Fruit fly (Drosophila melanogaster): Measurements from ENCODE around the gene REPTOR.

The REPTOR gene

dm6 chr3R:24527845-24528244, 54.8 kb downstream of the REPTOR start, which contains the start of gene CG6607:
CG6607 (plus strand) TSS chr3R:24528047.
- no peak for TF ChIP-seq CG1647 (GFP tag; optimal IDR thresholded peaks at IDR 0.05)
- TF ChIP-seq phol (tag; optimal IDR thresholded peaks at IDR 0.05): no peak
- no peak for TF ChIP-seq inv (GFP tag; IDR thresholded peaks at IDR 0.05; ENCODE audit: partially characterized antibody)
- TF ChIP-seq CG13287 (GFP tag; IDR thresholded peaks at IDR 0.05; ENCODE audit: partially characterized antibody): peak; percentile 77
- no peak for TF ChIP-seq hth (optimal IDR thresholded peaks at IDR 0.05)
- no peak for TF ChIP-seq onecut (GFP tag; IDR thresholded peaks at IDR 0.05)
- TF ChIP-seq so (GFP tag; IDR thresholded peaks at IDR 0.05): no peak
- no peak for TF ChIP-seq Six4 (GFP tag; optimal IDR thresholded peaks at IDR 0.05)
- no peak for TF ChIP-seq HHEX (GFP tag; optimal IDR thresholded peaks at IDR 0.05)
- no peak for TF ChIP-seq aop (GFP tag; IDR thresholded peaks at IDR 0.05)
- peak; percentile 100 for TF ChIP-seq stwl (tag; optimal IDR thresholded peaks at IDR 0.05)
- no peak for TF ChIP-seq ttk (GFP tag; IDR thresholded peaks at IDR 0.05)
- TF ChIP-seq CG15073 (GFP tag; optimal IDR thresholded peaks at IDR 0.05): no peak
- 0 out of 3 replicates have a peak, but pooled peaks have one; percentile 23 for TF ChIP-seq knrl (GFP tag; IDR thresholded peaks at IDR 0.05; ENCODE audit: partially characterized antibody)
- no peak for TF ChIP-seq sima (GFP tag; optimal IDR thresholded peaks at IDR 0.05)
- no peak for TF ChIP-seq pita (GFP tag; optimal IDR thresholded peaks at IDR 0.05)
- TF ChIP-seq C15 (GFP tag; IDR thresholded peaks at IDR 0.05): no peak
- no peak for TF ChIP-seq Spps (tag; optimal IDR thresholded peaks at IDR 0.05)
- TF ChIP-seq CG30020 (tag; optimal IDR thresholded peaks at IDR 0.05): no peak
- no peak for TF ChIP-seq nom (GFP tag; optimal IDR thresholded peaks at IDR 0.05)
- TF ChIP-seq CG31224 (GFP tag; IDR thresholded peaks at IDR 0.05): no peak
- TF ChIP-seq bab2 (GFP tag; optimal IDR thresholded peaks at IDR 0.05): no peak
- no peak for TF ChIP-seq CG12659 (GFP tag; optimal IDR thresholded peaks at IDR 0.05)
- no peak for TF ChIP-seq Nf-YB (GFP tag; optimal IDR thresholded peaks at IDR 0.05)
- peak; percentile 96 for TF ChIP-seq Myb (GFP tag; optimal IDR thresholded peaks at IDR 0.05)
- TF ChIP-seq CG17612 (GFP tag; IDR thresholded peaks at IDR 0.05): no peak
- TF ChIP-seq CoRest (tag; optimal IDR thresholded peaks at IDR 0.05): peak; percentile 40
- no peak for TF ChIP-seq Atf6 (GFP tag; IDR thresholded peaks at IDR 0.05)
- TF ChIP-seq Hsf (GFP tag; optimal IDR thresholded peaks at IDR 0.05): no peak
- no peak for TF ChIP-seq Hand (GFP tag; optimal IDR thresholded peaks at IDR 0.05)
- peak; percentile 33; the same call in 1 of the 2 replicates for TF ChIP-seq Bgb (GFP tag; IDR thresholded peaks at IDR 0.05; ENCODE audit: partially characterized antibody)
- no peak for TF ChIP-seq pros (GFP tag; optimal IDR thresholded peaks at IDR 0.05)
- TF ChIP-seq sd (tag; optimal IDR thresholded peaks at IDR 0.05): peak; percentile 33
- TF ChIP-seq odd (GFP tag; optimal IDR thresholded peaks at IDR 0.05): no peak
- TF ChIP-seq chm (GFP tag; IDR thresholded peaks at IDR 0.05): no peak
- no peak for TF ChIP-seq Vsx1 (GFP tag; optimal IDR thresholded peaks at IDR 0.05)
- TF ChIP-seq CG13775 (GFP tag; optimal IDR thresholded peaks at IDR 0.05): no peak
- peak; percentile 64 for TF ChIP-seq zen2 (GFP tag; IDR thresholded peaks at IDR 0.05; ENCODE audit: partially characterized antibody)
- TF ChIP-seq crol (GFP tag; IDR thresholded peaks at IDR 0.05): no peak
- no peak for TF ChIP-seq ems (GFP tag; optimal IDR thresholded peaks at IDR 0.05)
- no peak for TF ChIP-seq CG11085 (GFP tag; IDR thresholded peaks at IDR 0.05)
- TF ChIP-seq CG14860 (GFP tag; IDR thresholded peaks at IDR 0.05; ENCODE audit: partially characterized antibody): no peak
- no peak for TF ChIP-seq CG1832 (GFP tag; optimal IDR thresholded peaks at IDR 0.05)
- TF ChIP-seq CG10366 (GFP tag; IDR thresholded peaks at IDR 0.05): no peak
- TF ChIP-seq CHES-1-like (GFP tag; optimal IDR thresholded peaks at IDR 0.05): no peak
- TF ChIP-seq Ets97D (GFP tag; optimal IDR thresholded peaks at IDR 0.05): peak; percentile 52
- peak; percentile 44 for TF ChIP-seq CG10267 (tag; optimal IDR thresholded peaks at IDR 0.05)
- no peak for TF ChIP-seq chn (GFP tag; optimal IDR thresholded peaks at IDR 0.05)
- TF ChIP-seq CG31441 (GFP tag; IDR thresholded peaks at IDR 0.05): no peak
- TF ChIP-seq CG42726 (GFP tag; IDR thresholded peaks at IDR 0.05; ENCODE audit: partially characterized antibody): no peak
- no peak for TF ChIP-seq Meics (GFP tag; optimal IDR thresholded peaks at IDR 0.05)
